Worm (Caenorhabditis elegans) whole organism, L1 larva: Measurements from ENCODE around the gene K10C2.12.

Experiments
- C34B4.2 ChIP-seq: sonication (generic microtip); optimal IDR thresholded peaks from 2 replicates; lab custom pipeline; 2017; ENCODE audit warnings: mild to moderate bottlenecking, missing genetic modification characterization, missing compliant biosample characterization
- dpl-1 ChIP-seq, 3 experiments: fragments of 150-350 bp in 2 of 3; sonication (generic microtip) in 1 of 3; optimal IDR thresholded peaks; 2 replicates each; lab custom pipeline; 2014 to 2017; ENCODE audit warnings: missing biosample characterization in 3 of 3, missing genetic modification characterization in 3 of 3, missing genetic modification reagents in 3 of 3
- fkh-10 ChIP-seq: sonication (generic microtip); optimal IDR thresholded peaks from 2 replicates; lab custom pipeline; 2017; ENCODE audit warnings: missing biosample characterization, missing genetic modification reagents, missing genetic modification characterization
- fos-1 ChIP-seq: fragments of 150-350 bp; optimal IDR thresholded peaks from 2 replicates; lab custom pipeline; 2014; ENCODE audit warnings: missing biosample characterization, missing genetic modification characterization
- irx-1 ChIP-seq: sonication (generic microtip); optimal IDR thresholded peaks from 2 replicates; lab custom pipeline; 2016; ENCODE audit warnings: missing genetic modification characterization, missing compliant biosample characterization
- lin-35 ChIP-seq, 2 experiments: fragments of 150-350 bp; optimal IDR thresholded peaks; 2 replicates each; lab custom pipeline; 2014; ENCODE audit warnings: missing biosample characterization in 2 of 2, missing genetic modification characterization in 2 of 2, missing genetic modification reagents in 2 of 2
- nhr-76 ChIP-seq: sonication (generic microtip); optimal IDR thresholded peaks from 2 replicates; lab custom pipeline; 2017; ENCODE audit warnings: missing biosample characterization, missing genetic modification characterization
- sptf-1 ChIP-seq: fragments of 150-350 bp; optimal IDR thresholded peaks from 2 replicates; lab custom pipeline; 2014; ENCODE audit warnings: missing biosample characterization, missing genetic modification characterization
- unc-30 ChIP-seq: sonication (generic microtip); optimal IDR thresholded peaks from 2 replicates; lab custom pipeline; 2017; ENCODE audit warnings: missing biosample characterization, missing genetic modification characterization
- unc-98 ChIP-seq: fragments of 200-800 bp; sonication (Bioruptor generic); IDR thresholded peaks from 2 replicates; pipeline ENCODE4 v1.3.6; 2022; ENCODE audit warnings: missing genetic modification characterization, missing compliant biosample characterization
- vab-15 ChIP-seq: sonication (generic microtip); optimal IDR thresholded peaks from 2 replicates; lab custom pipeline; 2017; ENCODE audit warnings: missing genotype, mild to moderate bottlenecking, missing genetic modification characterization, missing compliant biosample characterization

K10C2.12 gene

ce11 chrX:6371192-6372116, 49.1 kb downstream of the K10C2.12 start (continued):
- no peak for TF ChIP-seq C34B4.2 (tag; lab: Kevin White, UChicago)
- no peak for TF ChIP-seq sptf-1 (tag; lab: Kevin White, UChicago)
- peak; percentile 28 for TF ChIP-seq fkh-10 (GFP tag; lab: Kevin White, UChicago)
- TF ChIP-seq irx-1 (tag; lab: Kevin White, UChicago), result peak; percentile 49
- no peak for TF ChIP-seq fos-1 (tag; lab: Kevin White, UChicago)
- no peak for TF ChIP-seq nhr-76 (tag; lab: Kevin White, UChicago)
- peak in 1 of 3 experiments; percentile 1 for TF ChIP-seq dpl-1 (GFP tag; optimal IDR thresholded peaks at IDR 0.05; lab: Kevin White, UChicago)
- peak in 1 of 2 experiments; percentile 67 for TF ChIP-seq lin-35 (GFP tag; optimal IDR thresholded peaks at IDR 0.05; lab: Kevin White, UChicago)
- TF ChIP-seq vab-15 (tag; lab: Kevin White, UChicago), result no peak
- TF ChIP-seq unc-30 (tag; lab: Kevin White, UChicago), result no peak
- no peak for TF ChIP-seq unc-98
